Worm (Caenorhabditis elegans) whole organism, L4 larva: ENCODE results near the gene T09F3.4.
A peak's percentile ranks its signal among the peaks of the same experiment; 100 is the strongest.

Experiments used
- F10B5.3 ChIP-seq: sonication (generic microtip); optimal IDR thresholded peaks from 2 replicates; lab custom pipeline; 2016; ENCODE audit warnings: mild to moderate bottlenecking, missing genetic modification characterization, missing compliant biosample characterization
- F37D6.2 ChIP-seq: sonication (generic microtip); optimal IDR thresholded peaks from 2 replicates; lab custom pipeline; 2016; ENCODE audit warnings: mild to moderate bottlenecking, missing genetic modification characterization, missing compliant biosample characterization
- ZK546.5 ChIP-seq, 2 experiments: sonication (generic microtip); optimal IDR thresholded peaks; 2 replicates each; lab custom pipeline; 2017; ENCODE audit warnings: missing biosample characterization in 2 of 2, missing genetic modification characterization in 2 of 2
- aly-2 ChIP-seq: sonication (generic microtip); optimal IDR thresholded peaks from 2 replicates; lab custom pipeline; 2018; ENCODE audit warnings: missing biosample characterization, missing genetic modification characterization
- arid-1 ChIP-seq: fragments of 200-800 bp; sonication (Bioruptor generic); conservative IDR thresholded peaks from 2 replicates; pipeline ENCODE4 v1.3.6; 2022; ENCODE audit warnings: missing genetic modification reagents, missing genetic modification characterization, missing compliant biosample characterization
- ceh-32 ChIP-seq: sonication (generic microtip); optimal IDR thresholded peaks from 2 replicates; lab custom pipeline; 2016; ENCODE audit warnings: mild to moderate bottlenecking, missing genetic modification characterization, missing compliant biosample characterization; ENCODE audit not compliant: poor library complexity
- ceh-44 ChIP-seq: fragments of 200-800 bp; sonication (Bioruptor generic); IDR thresholded peaks from 2 replicates; pipeline ENCODE4 v1.3.6; 2022; ENCODE audit warnings: missing genetic modification reagents, missing genetic modification characterization, missing compliant biosample characterization
- daf-16 ChIP-seq, 3 experiments: sonication (generic microtip); optimal IDR thresholded peaks; 2 replicates each; lab custom pipeline; 2016 to 2017; ENCODE audit warnings: missing genetic modification characterization in 3 of 3, missing genetic modification reagents in 3 of 3, mild to moderate bottlenecking in 2 of 3, missing compliant biosample characterization in 2 of 3, missing biosample characterization in 1 of 3, moderate library complexity in 1 of 3
- daf-19 ChIP-seq: fragments of 200-800 bp; sonication (Bioruptor generic); conservative IDR thresholded peaks from 2 replicates; pipeline ENCODE4 v1.3.6; 2022; ENCODE audit warnings: missing genetic modification characterization, missing compliant biosample characterization
- daf-8 ChIP-seq: fragments of 200-800 bp; sonication (Bioruptor generic); IDR thresholded peaks from 2 replicates; pipeline ENCODE4 v1.3.6; 2022; ENCODE audit warnings: missing genetic modification characterization, missing compliant biosample characterization
- dmd-6 ChIP-seq: fragments of 200-800 bp; sonication (Bioruptor generic); IDR thresholded peaks from 2 replicates; pipeline ENCODE4 v1.3.6; 2022; ENCODE audit warnings: missing genetic modification reagents, missing genetic modification characterization, missing compliant biosample characterization
- dmd-9 ChIP-seq: fragments of 200-800 bp; sonication (Bioruptor generic); IDR thresholded peaks from 2 replicates; pipeline ENCODE4 v1.3.6; 2022; ENCODE audit warnings: missing genetic modification reagents, missing genetic modification characterization, missing compliant biosample characterization
- dpl-1 ChIP-seq: fragments of 150-350 bp; optimal IDR thresholded peaks from 2 replicates; lab custom pipeline; 2014; ENCODE audit warnings: missing biosample characterization, missing genetic modification reagents, missing genetic modification characterization
- duxl-1 ChIP-seq: sonication (generic microtip); optimal IDR thresholded peaks from 2 replicates; lab custom pipeline; 2016; ENCODE audit warnings: mild to moderate bottlenecking, missing genetic modification characterization, moderate library complexity, missing compliant biosample characterization; ENCODE audit not compliant: poor library complexity
- dve-1 ChIP-seq: sonication (generic microtip); optimal IDR thresholded peaks from 2 replicates; lab custom pipeline; 2017; ENCODE audit warnings: antibody characterized with exemption, mild to moderate bottlenecking, missing genetic modification characterization, missing compliant biosample characterization; ENCODE audit not compliant: insufficient read depth
- egl-27 ChIP-seq: sonication (generic microtip); optimal IDR thresholded peaks from 3 replicates; lab custom pipeline; 2017; ENCODE audit warnings: missing biosample characterization, missing genetic modification reagents, missing genetic modification characterization
- egl-43 ChIP-seq: fragments of 200-800 bp; sonication (Bioruptor generic); IDR thresholded peaks from 2 replicates; pipeline ENCODE4 v1.3.6; 2022; ENCODE audit warnings: missing genetic modification reagents, missing genetic modification characterization, missing compliant biosample characterization
- fkh-10 ChIP-seq: fragments of 150-350 bp; optimal IDR thresholded peaks from 2 replicates; lab custom pipeline; 2014; ENCODE audit warnings: missing biosample characterization, missing genetic modification reagents, missing genetic modification characterization
- gei-8 ChIP-seq: fragments of 200-800 bp; sonication (Bioruptor generic); optimal IDR thresholded peaks from 2 replicates; lab custom pipeline; 2018; ENCODE audit warnings: mild to moderate bottlenecking, missing genetic modification characterization, missing compliant biosample characterization
- hlh-30 ChIP-seq: sonication (generic microtip); optimal IDR thresholded peaks from 2 replicates; lab custom pipeline; 2017; ENCODE audit warnings: antibody characterized with exemption, mild to moderate bottlenecking, missing genetic modification characterization, missing compliant biosample characterization; ENCODE audit not compliant: insufficient read depth
- jun-1 ChIP-seq: fragments of 150-350 bp; optimal IDR thresholded peaks from 2 replicates; lab custom pipeline; 2014; ENCODE audit warnings: missing biosample characterization, missing genetic modification reagents, missing genetic modification characterization
- lim-7 ChIP-seq: fragments of 200-800 bp; sonication (Bioruptor generic); IDR thresholded peaks from 2 replicates; pipeline ENCODE4 v1.3.6; 2022; ENCODE audit warnings: missing genetic modification characterization, missing compliant biosample characterization
- lin-13 ChIP-seq: fragments of 150-350 bp; optimal IDR thresholded peaks from 2 replicates; lab custom pipeline; 2014; ENCODE audit warnings: missing biosample characterization, missing genetic modification reagents, missing genetic modification characterization
- lin-38 ChIP-seq: fragments of 200-800 bp; sonication (Bioruptor generic); IDR thresholded peaks from 2 replicates; pipeline ENCODE4 v1.3.6; 2022; ENCODE audit warnings: missing genetic modification reagents, missing genetic modification characterization, missing compliant biosample characterization
- lsy-2 ChIP-seq, 2 experiments: fragments of 150-350 bp in 1 of 2; sonication (generic microtip) in 1 of 2; optimal IDR thresholded peaks; 2 replicates each; lab custom pipeline; 2014 to 2017; ENCODE audit warnings: missing biosample characterization in 2 of 2, missing genetic modification characterization in 2 of 2
- mdt-29 ChIP-seq: fragments of 200-800 bp; sonication (Bioruptor generic); IDR thresholded peaks from 2 replicates; pipeline ENCODE4 v1.3.6; 2022; ENCODE audit warnings: missing genetic modification reagents, missing genetic modification characterization, missing compliant biosample characterization
- mes-2 ChIP-seq: sonication (generic microtip); optimal IDR thresholded peaks from 2 replicates; lab custom pipeline; 2016; ENCODE audit warnings: missing genotype, mild to moderate bottlenecking, missing genetic modification characterization, missing compliant biosample characterization; ENCODE audit not compliant: poor library complexity, severe bottlenecking
- mxl-3 ChIP-seq: fragments of 200-800 bp; sonication (Bioruptor generic); optimal IDR thresholded peaks from 2 replicates; lab custom pipeline; 2018; ENCODE audit warnings: mild to moderate bottlenecking, missing genetic modification characterization, missing compliant biosample characterization
- nhr-102 ChIP-seq: sonication (generic microtip); optimal IDR thresholded peaks from 2 replicates; lab custom pipeline; 2016; ENCODE audit warnings: mild to moderate bottlenecking, missing genetic modification characterization, moderate library complexity, missing compliant biosample characterization
- nhr-111 ChIP-seq: fragments of 200-800 bp; sonication (Bioruptor generic); optimal IDR thresholded peaks from 2 replicates; lab custom pipeline; 2018; ENCODE audit warnings: mild to moderate bottlenecking, missing genetic modification characterization, missing compliant biosample characterization
- nhr-28 ChIP-seq: fragments of 150-350 bp; optimal IDR thresholded peaks from 2 replicates; lab custom pipeline; 2014; ENCODE audit warnings: missing biosample characterization, missing genetic modification characterization
- nhr-48 ChIP-seq: sonication (generic microtip); optimal IDR thresholded peaks from 2 replicates; lab custom pipeline; 2016; ENCODE audit warnings: mild to moderate bottlenecking, missing genetic modification characterization, missing compliant biosample characterization
- pha-4 ChIP-seq, 2 experiments: fragments of 150-350 bp in 1 of 2; fragments of 200-800 bp in 1 of 2; sonication (Bioruptor generic) in 1 of 2; IDR thresholded peaks in 1 of 2; optimal IDR thresholded peaks in 1 of 2; 2 replicates each; pipeline versions ENCODE4 v1.3.6 to Lab custom; 2014 to 2022; ENCODE audit warnings: missing genetic modification characterization in 2 of 2, missing genetic modification reagents in 2 of 2, missing biosample characterization in 1 of 2, missing compliant biosample characterization in 1 of 2
- php-3 ChIP-seq: fragments of 200-800 bp; sonication (Bioruptor generic); IDR thresholded peaks from 2 replicates; pipeline ENCODE4 v1.3.6; 2022; ENCODE audit warnings: missing genetic modification reagents, missing genetic modification characterization, missing compliant biosample characterization
- pqm-1 ChIP-seq: sonication (generic microtip); optimal IDR thresholded peaks from 2 replicates; lab custom pipeline; 2017; ENCODE audit warnings: missing biosample characterization, missing genetic modification characterization
- rbr-2 ChIP-seq: sonication (generic microtip); optimal IDR thresholded peaks from 2 replicates; lab custom pipeline; 2016; ENCODE audit warnings: missing genotype, missing genetic modification characterization, missing compliant biosample characterization
- saeg-2 ChIP-seq: fragments of 200-800 bp; sonication (Bioruptor generic); IDR thresholded peaks from 2 replicates; pipeline ENCODE4 v1.3.6; 2022; ENCODE audit warnings: missing genetic modification reagents, missing genetic modification characterization, missing compliant biosample characterization
- snpc-1.2 ChIP-seq: fragments of 200-800 bp; sonication (Bioruptor generic); IDR thresholded peaks from 2 replicates; pipeline ENCODE4 v1.3.6; 2022; ENCODE audit warnings: missing genetic modification reagents, missing genetic modification characterization, missing compliant biosample characterization
- spr-1 ChIP-seq: sonication (generic microtip); optimal IDR thresholded peaks from 2 replicates; lab custom pipeline; 2016; ENCODE audit warnings: mild to moderate bottlenecking, missing genetic modification characterization, missing compliant biosample characterization
- spr-3 ChIP-seq: fragments of 200-800 bp; sonication (Bioruptor generic); optimal IDR thresholded peaks from 2 replicates; lab custom pipeline; 2018; ENCODE audit warnings: mild to moderate bottlenecking, missing genetic modification characterization, missing compliant biosample characterization
- tra-1 ChIP-seq: fragments of 200-800 bp; sonication (Bioruptor generic); IDR thresholded peaks from 2 replicates; pipeline ENCODE4 v1.3.6; 2022; ENCODE audit warnings: missing genetic modification reagents, missing genetic modification characterization, missing compliant biosample characterization
- unc-130 ChIP-seq: sonication (generic microtip); optimal IDR thresholded peaks from 2 replicates; lab custom pipeline; 2016; ENCODE audit warnings: missing genetic modification reagents, missing genetic modification characterization, missing compliant biosample characterization
- unc-62 ChIP-seq, 3 experiments: fragments of 150-350 bp in 1 of 3; sonication (generic microtip); optimal IDR thresholded peaks in 2 of 3; peaks in 1 of 3; 1 replicate in 1 of 3; 2 replicates in 2 of 3; lab custom pipeline; 2014 to 2017; ENCODE audit warnings: missing biosample characterization in 3 of 3, missing genetic modification characterization in 3 of 3, missing genetic modification reagents in 3 of 3, missing genotype in 1 of 3
- zfp-2 ChIP-seq: sonication (generic microtip); optimal IDR thresholded peaks from 2 replicates; lab custom pipeline; 2016; ENCODE audit warnings: mild to moderate bottlenecking, missing genetic modification characterization, missing compliant biosample characterization
- zip-11 ChIP-seq: fragments of 200-800 bp; sonication (Bioruptor generic); IDR thresholded peaks from 2 replicates; pipeline ENCODE4 v1.3.6; 2022; ENCODE audit warnings: missing genetic modification characterization, missing compliant biosample characterization
- zip-2 ChIP-seq: fragments of 150-350 bp; optimal IDR thresholded peaks from 2 replicates; lab custom pipeline; 2014; ENCODE audit warnings: missing biosample characterization, missing genetic modification characterization
- ztf-7 ChIP-seq: fragments of 150-350 bp; optimal IDR thresholded peaks from 2 replicates; lab custom pipeline; 2014; ENCODE audit warnings: missing biosample characterization, missing genetic modification characterization

The T09F3.4 gene

DNA sequence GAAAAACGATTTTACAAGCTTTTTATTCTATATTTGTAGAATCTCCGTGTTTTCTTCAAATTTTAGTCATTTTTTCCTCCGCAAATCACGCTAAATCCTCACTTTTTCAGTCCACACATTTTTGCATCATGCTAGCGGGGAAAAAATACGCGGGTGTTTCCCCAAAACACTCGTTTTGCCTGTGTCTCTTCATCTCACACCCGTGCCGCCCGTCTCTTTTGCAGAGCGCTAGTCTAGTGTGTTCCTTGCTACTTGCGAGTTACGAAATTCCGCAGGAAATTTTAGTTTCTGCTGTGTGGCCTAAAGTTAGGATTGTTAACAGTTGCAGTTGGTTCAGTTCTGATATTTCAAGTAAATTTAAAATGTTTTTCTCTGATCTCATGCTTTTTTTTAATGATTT is 50.2 kb downstream of the T09F3.4 start (continued):
- no peak for TF ChIP-seq fkh-10 (GFP tag; lab: Kevin White, UChicago)
- TF ChIP-seq egl-27, result no peak
- TF ChIP-seq snpc-1.2 (GFP tag; lab: Robert Waterston, UW), result no peak
- no peak for TF ChIP-seq ztf-7
- no peak for TF ChIP-seq nhr-102 (tag; lab: Kevin White, UChicago)
- TF ChIP-seq nhr-28, result peak; percentile 77

DNA sequence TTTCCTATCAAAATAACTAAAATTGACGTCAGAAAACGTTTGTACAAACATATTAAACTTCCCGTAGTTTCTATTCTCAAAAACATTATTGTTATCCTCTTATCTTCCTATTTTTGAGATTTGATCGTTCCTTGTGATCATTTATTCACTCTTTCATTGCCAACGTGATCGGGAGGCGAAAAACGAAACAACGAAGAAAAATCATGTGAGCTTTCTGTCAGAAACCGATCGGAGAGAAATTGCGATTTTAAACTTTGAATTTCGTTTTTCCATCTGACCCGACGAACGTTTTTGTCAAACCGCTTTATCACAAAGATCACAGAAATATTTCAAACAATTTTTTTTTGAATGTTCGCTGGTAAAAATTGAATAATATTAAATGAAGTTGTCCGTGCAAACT is 50.8 kb downstream of the T09F3.4 start:
- TF ChIP-seq arid-1 (GFP tag; lab: Robert Waterston, UW), result no peak
- peak in 1 of 2 experiments; percentile 29 for TF ChIP-seq lsy-2 (tag; optimal IDR thresholded peaks at IDR 0.05; lab: Kevin White, UChicago)
- no peak for TF ChIP-seq zip-2
- peak in 1 of 2 experiments; percentile 55 for TF ChIP-seq daf-16 (GFP tag; optimal IDR thresholded peaks at IDR 0.05; lab: Kevin White, UChicago)
- peak; percentile 21 for TF ChIP-seq daf-16 (tag; optimal IDR thresholded peaks at IDR 0.05; lab: Kevin White, UChicago)
- no peak for TF ChIP-seq ZK546.5 (tag; optimal IDR thresholded peaks at IDR 0.05; lab: Kevin White, UChicago)
- no peak for TF ChIP-seq pha-4 (GFP tag; IDR thresholded peaks at IDR 0.05; lab: Robert Waterston, UW)
- TF ChIP-seq pha-4 (tag; optimal IDR thresholded peaks at IDR 0.05; lab: Kevin White, UChicago), result no peak
- TF ChIP-seq unc-62 (GFP tag; optimal IDR thresholded peaks at IDR 0.05 in 1 of 2; lab: Kevin White, UChicago), result peak in 1 of 2 experiments; percentile 97
- TF ChIP-seq unc-62 (tag; optimal IDR thresholded peaks at IDR 0.05; lab: Kevin White, UChicago), result no peak
- TF ChIP-seq pqm-1, result no peak
- no peak for TF ChIP-seq spr-1 (tag; lab: Kevin White, UChicago)
- peak; percentile 77 for TF ChIP-seq mdt-29 (GFP tag; lab: Robert Waterston, UW)
- TF ChIP-seq duxl-1 (tag; lab: Kevin White, UChicago), result no peak
- no peak for TF ChIP-seq F10B5.3 (tag; lab: Kevin White, UChicago)
- no peak for TF ChIP-seq ceh-32 (tag; lab: Kevin White, UChicago)
- no peak for TF ChIP-seq dpl-1
- TF ChIP-seq gei-8 (GFP tag; lab: Kevin White, UChicago), result no peak
- TF ChIP-seq zip-11 (GFP tag; lab: Robert Waterston, UW), result no peak
- TF ChIP-seq saeg-2 (GFP tag; lab: Robert Waterston, UW), result no peak
- TF ChIP-seq mxl-3 (GFP tag; lab: Kevin White, UChicago), result peak; percentile 21
- peak; percentile 80 for TF ChIP-seq dve-1 (tag; lab: Kevin White, UChicago)
- no peak for TF ChIP-seq tra-1 (GFP tag; lab: Robert Waterston, UW)
- TF ChIP-seq daf-8 (GFP tag; lab: Robert Waterston, UW), result no peak
- no peak for TF ChIP-seq daf-19 (GFP tag; lab: Robert Waterston, UW)
- TF ChIP-seq mes-2, result no peak
- TF ChIP-seq nhr-111 (GFP tag; lab: Kevin White, UChicago), result no peak
- no peak for TF ChIP-seq lim-7 (GFP tag; lab: Robert Waterston, UW)
- no peak for TF ChIP-seq ceh-44 (GFP tag; lab: Robert Waterston, UW)
- TF ChIP-seq fkh-10 (GFP tag; lab: Kevin White, UChicago), result no peak
- TF ChIP-seq ztf-7, result no peak
- TF ChIP-seq spr-3, result no peak
- TF ChIP-seq hlh-30 (tag; lab: Kevin White, UChicago), result peak; percentile 90
- no peak for TF ChIP-seq dmd-9 (GFP tag; lab: Robert Waterston, UW)
- TF ChIP-seq nhr-28, result peak; percentile 85
- TF ChIP-seq unc-130 (GFP tag; lab: Kevin White, UChicago), result no peak
- TF ChIP-seq php-3 (GFP tag; lab: Robert Waterston, UW), result peak; percentile 54; the same call in 1 of the 2 replicates
- TF ChIP-seq aly-2 (tag; lab: Kevin White, UChicago), result no peak
- no peak for TF ChIP-seq F37D6.2
- no peak for TF ChIP-seq nhr-102 (tag; lab: Kevin White, UChicago)
- TF ChIP-seq lin-38 (GFP tag; lab: Robert Waterston, UW), result no peak
- TF ChIP-seq nhr-48 (tag; lab: Kevin White, UChicago), result no peak
- no peak for TF ChIP-seq egl-43 (GFP tag; lab: Robert Waterston, UW)
- no peak for TF ChIP-seq lin-13 (GFP tag; lab: Kevin White, UChicago)
- no peak for TF ChIP-seq zfp-2 (tag; lab: Kevin White, UChicago)
- TF ChIP-seq rbr-2 (tag; lab: Kevin White, UChicago), result no peak
- peak; percentile 71 for TF ChIP-seq dmd-6 (GFP tag; lab: Robert Waterston, UW)
- no peak for TF ChIP-seq jun-1 (tag; lab: Kevin White, UChicago)
